Worm (Caenorhabditis elegans) whole organism, L3 larva: ENCODE results near the gene ZC443.4.

ENCODE experiments used
- fkh-10 ChIP-seq: sonication (generic microtip); optimal IDR thresholded peaks from 2 replicates; lab custom pipeline; 2017; ENCODE audit warnings: missing biosample characterization, missing genetic modification reagents, missing genetic modification characterization
- nhr-77 ChIP-seq: fragments of 150-350 bp; optimal IDR thresholded peaks from 2 replicates; lab custom pipeline; 2014; ENCODE audit warnings: missing biosample characterization, missing genetic modification characterization
- unc-62 ChIP-seq: fragments of 150-350 bp; sonication (generic microtip); optimal IDR thresholded peaks from 4 replicates; lab custom pipeline; 2014; ENCODE audit warnings: missing biosample characterization, missing genetic modification reagents, missing genetic modification characterization

- TF ChIP-seq unc-62 (GFP tag; lab: Kevin White, UChicago), result no peak
- no peak for TF ChIP-seq nhr-77 (tag; lab: Kevin White, UChicago)
- TF ChIP-seq fkh-10 (GFP tag; lab: Kevin White, UChicago), result no peak
Observed at ce11 chrV:12811810-12812209, 7.9 kb downstream of the ZC443.4 start.
